Worm (Caenorhabditis elegans) whole organism, mixed stage, embryonic: ENCODE measurements around the gene rpl-20.

Experiments used
- lin-13 ChIP-seq: fragments of 150-350 bp; optimal IDR thresholded peaks from 2 replicates; lab custom pipeline; 2014; ENCODE audit warnings: missing biosample characterization, missing genetic modification characterization
- unc-62 ChIP-seq: fragments of 150-350 bp; optimal IDR thresholded peaks from 2 replicates; lab custom pipeline; 2014; ENCODE audit warnings: missing biosample characterization, missing genetic modification reagents, missing genetic modification characterization

DNA sequence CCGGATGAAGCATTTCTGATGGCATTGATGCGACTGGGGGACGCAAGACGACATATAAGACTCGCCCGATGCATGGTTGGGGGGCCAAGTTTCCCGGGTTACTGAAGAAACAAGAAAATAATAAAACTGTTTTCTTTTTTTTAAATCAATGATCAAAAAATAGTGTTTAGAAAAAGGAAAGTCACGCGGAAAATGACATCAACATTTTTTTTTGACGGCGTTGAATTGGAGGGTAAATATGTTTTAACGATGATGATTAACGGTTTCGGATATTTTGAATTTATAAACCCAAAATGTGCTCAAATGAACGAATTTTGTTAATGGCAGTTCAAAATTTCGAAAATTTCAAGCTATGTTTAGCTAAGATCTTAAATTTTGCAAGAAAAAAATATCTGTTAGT, 45.7 kb downstream of the rpl-20 start, which contains the start of gene ogdh-1:
- TF ChIP-seq unc-62, result no peak
- TF ChIP-seq lin-13, result no peak
